Fruit fly (Drosophila melanogaster): ENCODE data around the gene CG7523.
A peak's percentile ranks its signal among the peaks of the same experiment; 100 is the strongest.

Gene CG7523

DNA sequence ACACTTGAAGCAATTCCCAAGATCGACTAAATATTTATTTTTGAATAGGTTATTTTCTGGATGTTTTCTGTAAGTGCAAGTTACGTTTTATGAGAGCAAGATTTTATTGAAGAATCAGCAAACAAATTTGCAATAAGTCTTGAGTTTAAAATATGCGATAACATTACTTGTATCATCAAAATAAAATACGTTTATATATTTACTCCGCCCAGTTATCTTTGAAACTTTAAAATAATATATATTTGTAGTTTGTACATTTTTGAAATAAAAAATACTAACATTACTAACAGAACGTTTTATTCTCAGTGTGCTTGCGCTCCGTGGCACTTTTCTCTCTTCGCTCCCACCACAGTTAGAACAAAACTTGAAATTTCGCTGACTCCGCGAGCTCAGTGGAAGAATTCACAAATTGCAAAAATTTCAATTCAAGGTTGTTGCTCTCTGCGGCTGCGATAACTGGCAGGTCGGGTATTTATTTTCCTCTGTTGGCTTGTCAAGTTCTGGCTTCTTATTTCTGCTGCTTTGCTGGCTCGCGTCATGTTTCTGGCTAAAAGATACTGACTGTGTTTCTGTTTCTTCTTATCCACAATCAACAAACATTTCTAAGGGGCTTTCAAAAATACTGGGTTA is 8.8 kb upstream of the CG7523 start (continued):
- no peak for TF ChIP-seq CG32772 (GFP tag; IDR thresholded peaks at IDR 0.05)
- no peak for TF ChIP-seq gce (GFP tag; IDR thresholded peaks at IDR 0.05)
- no peak for TF ChIP-seq Atf6 (GFP tag; IDR thresholded peaks at IDR 0.05)
- peak; percentile 24 for TF ChIP-seq Xbp1 (GFP tag; optimal IDR thresholded peaks at IDR 0.05)
- TF ChIP-seq lilli (GFP tag; optimal IDR thresholded peaks at IDR 0.05), result peak; percentile 20
- no peak for TF ChIP-seq Fer2 (tag; optimal IDR thresholded peaks at IDR 0.05)
- no peak for TF ChIP-seq ara (GFP tag; IDR thresholded peaks at IDR 0.05)
- no peak for TF ChIP-seq Vsx1 (GFP tag; optimal IDR thresholded peaks at IDR 0.05)
- peak; percentile 2 for TF ChIP-seq CG14710 (tag; optimal IDR thresholded peaks at IDR 0.05)
- peak; percentile 15 for TF ChIP-seq CG10979 (tag; optimal IDR thresholded peaks at IDR 0.05)
- TF ChIP-seq otp (GFP tag; IDR thresholded peaks at IDR 0.05), result no peak
- no peak for TF ChIP-seq CG1603 (tag; optimal IDR thresholded peaks at IDR 0.05)
- TF ChIP-seq gem (tag; optimal IDR thresholded peaks at IDR 0.05), result peak; percentile 56
- peak; percentile 49 for TF ChIP-seq CG2712 (tag; optimal IDR thresholded peaks at IDR 0.05)
- no peak for TF ChIP-seq CoRest (tag; optimal IDR thresholded peaks at IDR 0.05)
- peak in 1 of 3 experiments; percentile 2 for TF ChIP-seq lola (GFP tag; optimal IDR thresholded peaks at IDR 0.05)
- no peak for TF ChIP-seq CG1233 (GFP tag; optimal IDR thresholded peaks at IDR 0.05)
- TF ChIP-seq Hmr (GFP tag; optimal IDR thresholded peaks at IDR 0.05), result no peak
- TF ChIP-seq HLH3B (GFP tag; IDR thresholded peaks at IDR 0.05), result no peak
- TF ChIP-seq Hmx (GFP tag; optimal IDR thresholded peaks at IDR 0.05), result no peak
- TF ChIP-seq phol (tag; optimal IDR thresholded peaks at IDR 0.05), result peak; percentile 11
- TF ChIP-seq tna (GFP tag; IDR thresholded peaks at IDR 0.05; ENCODE audit: partially characterized antibody), result no peak
- no peak for TF ChIP-seq chif (GFP tag; optimal IDR thresholded peaks at IDR 0.05)
- no peak for TF ChIP-seq Atf3 (GFP tag; optimal IDR thresholded peaks at IDR 0.05)
- no peak for TF ChIP-seq Oli (tag; optimal IDR thresholded peaks at IDR 0.05)
- no peak for TF ChIP-seq CG32532 (GFP tag; IDR thresholded peaks at IDR 0.05)
- no peak for TF ChIP-seq trem (tag; optimal IDR thresholded peaks at IDR 0.05)
- TF ChIP-seq ash1 (GFP tag; optimal IDR thresholded peaks at IDR 0.05), result no peak
- no peak for TF ChIP-seq CG14441 (GFP tag; IDR thresholded peaks at IDR 0.05)
- no peak for TF ChIP-seq mam (GFP tag; optimal IDR thresholded peaks at IDR 0.05)
- no peak for TF ChIP-seq D19A (tag; optimal IDR thresholded peaks at IDR 0.05)
- no peak for TF ChIP-seq MTF-1 (GFP tag; optimal IDR thresholded peaks at IDR 0.05; ENCODE audit: borderline replicate concordance)
- 0 out of 3 replicates have a peak, but pooled peaks have one; percentile 20 for TF ChIP-seq row (GFP tag; IDR thresholded peaks at IDR 0.05)
- no peak for TF ChIP-seq toy (GFP tag; IDR thresholded peaks at IDR 0.05)
- TF ChIP-seq CG10462 (GFP tag; optimal IDR thresholded peaks at IDR 0.05), result no peak
- TF ChIP-seq grau (tag; optimal IDR thresholded peaks at IDR 0.05), result peak; percentile 36
- TF ChIP-seq CG12942 (GFP tag; optimal IDR thresholded peaks at IDR 0.05), result no peak
- TF ChIP-seq D19B (GFP tag; optimal IDR thresholded peaks at IDR 0.05), result no peak
- TF ChIP-seq da (GFP tag; optimal IDR thresholded peaks at IDR 0.05), result no peak
- no peak for TF ChIP-seq NfI (GFP tag; optimal IDR thresholded peaks at IDR 0.05)
- TF ChIP-seq Meics (GFP tag; optimal IDR thresholded peaks at IDR 0.05), result peak; percentile 4
- peak; percentile 37 for TF ChIP-seq CG2120 (GFP tag; optimal IDR thresholded peaks at IDR 0.05)
- TF ChIP-seq CG16815 (GFP tag; optimal IDR thresholded peaks at IDR 0.05), result peak; percentile 25
- no peak for TF ChIP-seq CG16813 (GFP tag; IDR thresholded peaks at IDR 0.05; ENCODE audit: partially characterized antibody)
- no peak for TF ChIP-seq CG9932 (GFP tag; IDR thresholded peaks at IDR 0.05)
- no peak for TF ChIP-seq Rx (GFP tag; IDR thresholded peaks at IDR 0.05)
- no peak for TF ChIP-seq CG1832 (GFP tag; optimal IDR thresholded peaks at IDR 0.05)
- no peak for TF ChIP-seq Kr (GFP tag; optimal IDR thresholded peaks at IDR 0.05)
- peak; percentile 36 for TF ChIP-seq CG13775 (GFP tag; optimal IDR thresholded peaks at IDR 0.05)
- TF ChIP-seq sob (GFP tag; IDR thresholded peaks at IDR 0.05), result 0 out of 2 replicates have a peak, but pooled peaks have one; percentile 13
